Fruit fly (Drosophila melanogaster) whole organism, embryonic: ENCODE measurements around the gene CG1142.
A peak's percentile ranks its signal among the peaks of the same experiment; 100 is the strongest.

Experiments used
- Bdp1 ChIP-seq: fragments of 200-800 bp; sonication (Bioruptor generic); optimal IDR thresholded peaks from 3 replicates; lab custom pipeline; 2016; ENCODE audit warnings: missing biosample characterization, missing genetic modification characterization
- Bgb ChIP-seq: fragments of 200-800 bp; sonication (Bioruptor generic); IDR thresholded peaks from 2 replicates; pipeline ENCODE4 v1.3.6; 2022; ENCODE audit warnings: missing biosample characterization, missing genetic modification characterization; ENCODE audit not compliant: partially characterized antibody
- CG10431 ChIP-seq: fragments of 200-800 bp; sonication (Bioruptor generic); optimal IDR thresholded peaks from 3 replicates; lab custom pipeline; 2018; ENCODE audit warnings: missing biosample characterization, mild to moderate bottlenecking, missing genetic modification characterization
- CG10543 ChIP-seq: fragments of 200-800 bp; sonication (Bioruptor generic); optimal IDR thresholded peaks from 3 replicates; lab custom pipeline; 2017; ENCODE audit warnings: missing biosample characterization, mild to moderate bottlenecking, missing genetic modification characterization, moderate library complexity
- CG12219 ChIP-seq: fragments of 200-800 bp; sonication (Bioruptor generic); optimal IDR thresholded peaks from 3 replicates; lab custom pipeline; 2018; ENCODE audit warnings: missing biosample characterization, mild to moderate bottlenecking, missing genetic modification characterization
- CG13894 ChIP-seq: fragments of 200-800 bp; sonication (Bioruptor generic); optimal IDR thresholded peaks from 3 replicates; lab custom pipeline; 2018; ENCODE audit warnings: missing biosample characterization, mild to moderate bottlenecking, missing genetic modification characterization, moderate library complexity
- CG15011 ChIP-seq: fragments of 200-800 bp; sonication (Bioruptor generic); optimal IDR thresholded peaks from 3 replicates; lab custom pipeline; 2018; ENCODE audit warnings: missing biosample characterization, mild to moderate bottlenecking, missing genetic modification characterization
- CG15601 ChIP-seq: fragments of 200-800 bp; sonication (Bioruptor generic); optimal IDR thresholded peaks from 3 replicates; lab custom pipeline; 2019; ENCODE audit warnings: missing biosample characterization, mild to moderate bottlenecking, missing genetic modification characterization, moderate library complexity
- CG18599 ChIP-seq: fragments of 200-800 bp; sonication (Bioruptor generic); optimal IDR thresholded peaks from 3 replicates; lab custom pipeline; 2017; ENCODE audit warnings: missing biosample characterization, missing genetic modification characterization, mild to moderate bottlenecking, moderate library complexity, missing genetic modification reagents
- CG30403 ChIP-seq: fragments of 200-800 bp; sonication (Bioruptor generic); optimal IDR thresholded peaks from 3 replicates; lab custom pipeline; 2016; ENCODE audit warnings: missing biosample characterization, missing genetic modification characterization
- CG33213 ChIP-seq: fragments of 200-800 bp; sonication (Bioruptor generic); optimal IDR thresholded peaks from 3 replicates; lab custom pipeline; 2016; ENCODE audit warnings: missing biosample characterization, missing genetic modification characterization
- CG33557 ChIP-seq: fragments of 200-800 bp; sonication (Bioruptor generic); optimal IDR thresholded peaks from 2 replicates; lab custom pipeline; 2019; ENCODE audit warnings: missing biosample characterization, mild to moderate bottlenecking, missing genetic modification characterization, moderate library complexity
- CG4328 ChIP-seq: fragments of 200-800 bp; sonication (Bioruptor generic); optimal IDR thresholded peaks from 3 replicates; lab custom pipeline; 2017; ENCODE audit warnings: missing biosample characterization, missing genetic modification reagents, missing genetic modification characterization
- CG6175 ChIP-seq: fragments of 200-800 bp; sonication (Bioruptor generic); IDR thresholded peaks from 3 replicates; pipeline ENCODE4 v1.3.6; 2022; ENCODE audit warnings: missing biosample characterization, missing genetic modification characterization
- CG6791 ChIP-seq: fragments of 200-800 bp; sonication (Bioruptor generic); IDR thresholded peaks from 3 replicates; pipeline ENCODE4 v1.3.6; 2022; ENCODE audit warnings: missing biosample characterization, missing genetic modification characterization; ENCODE audit not compliant: partially characterized antibody
- CG7357 ChIP-seq: fragments of 200-800 bp; sonication (Bioruptor generic); IDR thresholded peaks from 3 replicates; pipeline ENCODE4 v1.3.6; 2022; ENCODE audit warnings: missing biosample characterization, missing genetic modification characterization
- CG7745 ChIP-seq: fragments of 200-800 bp; sonication (Bioruptor generic); optimal IDR thresholded peaks from 2 replicates; lab custom pipeline; 2018; ENCODE audit warnings: missing biosample characterization, mild to moderate bottlenecking, missing genetic modification characterization, moderate library complexity
- CG7839 ChIP-seq: fragments of 200-800 bp; sonication (Bioruptor generic); optimal IDR thresholded peaks from 3 replicates; lab custom pipeline; 2018; ENCODE audit warnings: missing biosample characterization, mild to moderate bottlenecking, missing genetic modification characterization, moderate library complexity
- CG8924 ChIP-seq: fragments of 200-800 bp; optimal IDR thresholded peaks from 3 replicates; lab custom pipeline; 2019; ENCODE audit warnings: missing biosample characterization, mild to moderate bottlenecking, missing genetic modification characterization, moderate library complexity
- CG8944 ChIP-seq: fragments of 200-800 bp; sonication (Bioruptor generic); optimal IDR thresholded peaks from 3 replicates; lab custom pipeline; 2016; ENCODE audit warnings: missing biosample characterization, missing genetic modification characterization
- CG9932 ChIP-seq: fragments of 200-800 bp; sonication (Bioruptor generic); IDR thresholded peaks from 2 replicates; pipeline ENCODE4 v1.3.6; 2022; ENCODE audit warnings: missing biosample characterization, missing genetic modification characterization
- Chrac-16 ChIP-seq: fragments of 200-800 bp; sonication (Bioruptor generic); optimal IDR thresholded peaks from 3 replicates; lab custom pipeline; 2016; ENCODE audit warnings: missing biosample characterization, missing genetic modification characterization
- Dek ChIP-seq: fragments of 200-800 bp; sonication (Bioruptor generic); optimal IDR thresholded peaks from 3 replicates; lab custom pipeline; 2019; ENCODE audit warnings: missing biosample characterization, mild to moderate bottlenecking, missing genetic modification characterization, moderate library complexity
- Dip2 ChIP-seq: fragments of 200-800 bp; sonication (Bioruptor generic); IDR thresholded peaks from 2 replicates; pipeline ENCODE4 v1.3.6; 2022; ENCODE audit warnings: missing biosample characterization, missing genetic modification characterization
- Dref ChIP-seq: fragments of 200-800 bp; sonication (Bioruptor generic); IDR thresholded peaks from 2 replicates; pipeline ENCODE4 v1.3.6; 2022; ENCODE audit warnings: missing biosample characterization, missing genetic modification characterization
- E2f1 ChIP-seq: fragments of 200-800 bp; sonication (Bioruptor generic); IDR thresholded peaks from 2 replicates; pipeline ENCODE4 v1.3.6; 2022; ENCODE audit warnings: missing biosample characterization, missing genetic modification characterization
- Eip74EF ChIP-seq, 2 experiments: fragments of 200-800 bp in 1 of 2; fragments of >200 bp in 1 of 2; sonication (Bioruptor generic) in 1 of 2; optimal IDR thresholded peaks; 2 replicates each; lab custom pipeline; 2017 to 2019; ENCODE audit warnings: missing biosample characterization in 2 of 2, missing genetic modification characterization in 2 of 2, mild to moderate bottlenecking in 1 of 2, moderate library complexity in 1 of 2
- Hey ChIP-seq: fragments of 200-800 bp; sonication (Bioruptor generic); optimal IDR thresholded peaks from 3 replicates; lab custom pipeline; 2018; ENCODE audit warnings: missing biosample characterization, mild to moderate bottlenecking, missing genetic modification characterization
- Hmx ChIP-seq: fragments of 200-800 bp; sonication (Bioruptor generic); optimal IDR thresholded peaks from 2 replicates; lab custom pipeline; 2016; ENCODE audit warnings: missing biosample characterization, missing genetic modification characterization
- MESR4 ChIP-seq: fragments of 200-800 bp; sonication (Bioruptor generic); optimal IDR thresholded peaks from 2 replicates; lab custom pipeline; 2018; ENCODE audit warnings: missing biosample characterization, mild to moderate bottlenecking, missing genetic modification characterization, moderate library complexity
- Meics ChIP-seq: fragments of 200-800 bp; sonication (Bioruptor generic); optimal IDR thresholded peaks from 2 replicates; lab custom pipeline; 2017; ENCODE audit warnings: missing biosample characterization, mild to moderate bottlenecking, missing genetic modification characterization
- Rfx ChIP-seq: fragments of 200-800 bp; sonication (Bioruptor generic); IDR thresholded peaks from 2 replicates; pipeline ENCODE4 v1.3.6; 2022; ENCODE audit warnings: missing biosample characterization, missing genetic modification characterization
- Sin3A ChIP-seq: fragments of >200 bp; optimal IDR thresholded peaks from 2 replicates; lab custom pipeline; 2018
- Stat92E ChIP-seq, 3 experiments: fragments of >200 bp in 2 of 3; fragments of 200-800 bp in 1 of 3; sonication (Bioruptor generic) in 1 of 3; optimal IDR thresholded peaks; 2 replicates each; lab custom pipeline; 2017 to 2019; ENCODE audit warnings: missing biosample characterization in 3 of 3, missing genetic modification characterization in 3 of 3, mild to moderate bottlenecking in 1 of 3, moderate library complexity in 1 of 3
- Tbp ChIP-seq: fragments of >200 bp; optimal IDR thresholded peaks from 2 replicates; lab custom pipeline; 2018; ENCODE audit warnings: missing biosample characterization, missing genetic modification characterization
- aop ChIP-seq: fragments of 200-800 bp; sonication (Bioruptor generic); IDR thresholded peaks from 2 replicates; pipeline ENCODE4 v1.3.6; 2022; ENCODE audit warnings: missing biosample characterization, missing genetic modification characterization
- bab2 ChIP-seq: fragments of 200-800 bp; sonication (Bioruptor generic); optimal IDR thresholded peaks from 2 replicates; lab custom pipeline; 2016; ENCODE audit warnings: missing biosample characterization, missing genetic modification characterization
- bowl ChIP-seq: fragments of 200-800 bp; sonication (Bioruptor generic); IDR thresholded peaks from 2 replicates; pipeline ENCODE4 v1.3.6; 2022; ENCODE audit warnings: missing biosample characterization, missing genetic modification characterization
- corto ChIP-seq: fragments of 200-800 bp; sonication (Bioruptor generic); optimal IDR thresholded peaks from 2 replicates; lab custom pipeline; 2016; ENCODE audit warnings: missing biosample characterization, mild to moderate bottlenecking, missing genetic modification characterization, moderate library complexity
- emc ChIP-seq: fragments of 200-800 bp; sonication (Bioruptor generic); optimal IDR thresholded peaks from 2 replicates; lab custom pipeline; 2016; ENCODE audit warnings: missing biosample characterization, missing genetic modification characterization
- knrl ChIP-seq: fragments of 200-800 bp; sonication (Bioruptor generic); IDR thresholded peaks from 3 replicates; pipeline ENCODE4 v1.3.6; 2022; ENCODE audit warnings: missing biosample characterization, missing genetic modification characterization; ENCODE audit not compliant: partially characterized antibody
- nerfin-2 ChIP-seq: fragments of 200-800 bp; sonication (Bioruptor generic); IDR thresholded peaks from 2 replicates; pipeline ENCODE4 v1.3.6; 2022; ENCODE audit warnings: missing biosample characterization, missing genetic modification characterization; ENCODE audit not compliant: partially characterized antibody
- nmo ChIP-seq: fragments of 200-800 bp; sonication (Bioruptor generic); optimal IDR thresholded peaks from 2 replicates; lab custom pipeline; 2018; ENCODE audit warnings: missing biosample characterization, mild to moderate bottlenecking, missing genetic modification characterization, moderate library complexity
- ranshi ChIP-seq: fragments of 200-800 bp; sonication (Bioruptor generic); IDR thresholded peaks from 2 replicates; pipeline ENCODE4 v1.3.6; 2022; ENCODE audit warnings: missing biosample characterization, missing genetic modification characterization
- salm ChIP-seq: fragments of 200-800 bp; sonication (Bioruptor generic); optimal IDR thresholded peaks from 2 replicates; lab custom pipeline; 2018; ENCODE audit warnings: missing biosample characterization, mild to moderate bottlenecking, missing genetic modification characterization
- sr ChIP-seq: fragments of 200-800 bp; sonication (Bioruptor generic); IDR thresholded peaks from 3 replicates; pipeline ENCODE4 v1.3.6; 2022; ENCODE audit warnings: missing biosample characterization, missing genetic modification characterization
- toy ChIP-seq: fragments of 200-800 bp; sonication (Bioruptor generic); IDR thresholded peaks from 2 replicates; pipeline ENCODE4 v1.3.6; 2022; ENCODE audit warnings: missing biosample characterization, missing genetic modification characterization
- twi ChIP-seq: fragments of 200-800 bp; optimal IDR thresholded peaks from 2 replicates; lab custom pipeline; 2019; ENCODE audit warnings: missing biosample characterization, mild to moderate bottlenecking, missing genetic modification characterization, moderate library complexity
- unpg ChIP-seq: fragments of 200-800 bp; sonication (Bioruptor generic); optimal IDR thresholded peaks from 3 replicates; lab custom pipeline; 2018; ENCODE audit warnings: missing biosample characterization, mild to moderate bottlenecking, missing genetic modification characterization, moderate library complexity

CG1142 gene

DNA sequence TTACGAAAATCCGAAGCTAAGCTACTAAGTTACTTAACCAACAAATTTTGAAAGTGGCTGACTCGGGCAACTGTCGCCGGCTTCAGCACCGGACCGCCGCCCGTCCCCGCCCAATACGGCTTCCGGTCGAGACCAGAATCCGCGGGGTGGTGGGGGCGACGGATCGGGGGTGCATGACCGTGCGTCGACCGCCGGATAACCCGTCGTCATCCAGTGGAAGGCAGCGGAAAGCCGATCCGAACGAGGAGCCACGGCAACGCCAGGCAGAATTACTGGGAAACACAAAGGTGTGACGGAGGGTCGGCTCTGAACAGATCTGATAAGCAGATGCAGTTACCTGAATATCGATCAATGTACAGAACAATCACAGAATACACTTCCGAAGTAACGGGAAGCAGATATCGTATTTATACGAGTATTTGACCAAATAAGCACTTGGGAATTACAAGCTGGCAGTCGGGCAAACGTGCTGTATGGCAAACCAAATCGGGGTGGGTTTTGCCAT, 1.1 kb upstream of the CG1142 start (continued):
- peak; percentile 26 for TF ChIP-seq CG7745 (tag; lab: Kevin White, UChicago)
- TF ChIP-seq bowl (GFP tag; lab: Robert Waterston, UW), result peak; percentile 66; the same call in 1 of the 2 replicates
- peak; percentile 43 for TF ChIP-seq Meics
- TF ChIP-seq corto (GFP tag; lab: Kevin White, UChicago), result no peak
- TF ChIP-seq Bgb (GFP tag; lab: Robert Waterston, UW), result peak; percentile 99
- peak; percentile 100 for TF ChIP-seq CG10543 (GFP tag; lab: Kevin White, UChicago)
- peak in 1 of 3 experiments; percentile 96 for TF ChIP-seq Stat92E (GFP tag; optimal IDR thresholded peaks at IDR 0.05; lab: Kevin White, UChicago)
- TF ChIP-seq CG33213 (GFP tag; lab: Kevin White, UChicago), result peak; percentile 10
- TF ChIP-seq knrl (GFP tag; lab: Robert Waterston, UW), result peak; percentile 92
- TF ChIP-seq CG33557, result peak; percentile 64
- TF ChIP-seq CG9932 (GFP tag; lab: Robert Waterston, UW), result peak; percentile 63
- TF ChIP-seq ranshi (GFP tag; lab: Robert Waterston, UW), result peak; percentile 33; the same call in 1 of the 2 replicates
- TF ChIP-seq CG30403 (GFP tag; lab: Kevin White, UChicago), result no peak
- TF ChIP-seq CG7357 (GFP tag; lab: Robert Waterston, UW), result peak; percentile 39; the same call in 1 of the 3 replicates
- peak; percentile 42 for TF ChIP-seq Dref (GFP tag; lab: Robert Waterston, UW)
- TF ChIP-seq bab2, result no peak
- peak; percentile 62 for TF ChIP-seq toy (GFP tag; lab: Robert Waterston, UW)
- no peak for TF ChIP-seq Hmx (GFP tag; lab: Kevin White, UChicago)
- TF ChIP-seq E2f1 (GFP tag; lab: Robert Waterston, UW), result peak; percentile 34; the same call in 1 of the 2 replicates
- peak; percentile 28 for TF ChIP-seq nmo (GFP tag; lab: Kevin White, UChicago)
- peak; percentile 50 for TF ChIP-seq CG7839
- peak; percentile 71; the same call in 2 of the 3 replicates for TF ChIP-seq sr
- peak; percentile 99 for TF ChIP-seq aop
- TF ChIP-seq MESR4 (GFP tag; lab: Kevin White, UChicago), result peak; percentile 43
- TF ChIP-seq CG6175 (GFP tag; lab: Robert Waterston, UW), result peak; percentile 78
- TF ChIP-seq Hey (tag; lab: Kevin White, UChicago), result peak; percentile 94
- no peak for TF ChIP-seq Sin3A (lab: Kevin White, UChicago)
- TF ChIP-seq emc (GFP tag; lab: Kevin White, UChicago), result no peak
- TF ChIP-seq CG4328 (GFP tag; lab: Kevin White, UChicago), result peak; percentile 90
- TF ChIP-seq CG10431, result peak; percentile 85
- peak; percentile 62 for TF ChIP-seq salm (tag; lab: Kevin White, UChicago)
- peak; percentile 100 for TF ChIP-seq Tbp (GFP tag; lab: Kevin White, UChicago)
- no peak for TF ChIP-seq Dek (tag; lab: Kevin White, UChicago)
- peak; percentile 70 for TF ChIP-seq CG15601
- TF ChIP-seq Chrac-16 (GFP tag; lab: Kevin White, UChicago), result peak; percentile 54
- TF ChIP-seq Rfx (GFP tag; lab: Robert Waterston, UW), result peak; percentile 70; the same call in 1 of the 2 replicates
- TF ChIP-seq Bdp1 (GFP tag; lab: Kevin White, UChicago), result peak; percentile 99
- TF ChIP-seq CG15011 (GFP tag; lab: Kevin White, UChicago), result peak; percentile 37
- peak; percentile 59 for TF ChIP-seq CG8944 (GFP tag; lab: Kevin White, UChicago)
- TF ChIP-seq CG6791 (GFP tag; lab: Robert Waterston, UW), result peak; percentile 100
- TF ChIP-seq CG12219 (GFP tag; lab: Kevin White, UChicago), result peak; percentile 81
- peak; percentile 30 for TF ChIP-seq twi
- TF ChIP-seq CG8924 (tag; lab: Kevin White, UChicago), result peak; percentile 18
- TF ChIP-seq CG18599 (GFP tag; lab: Kevin White, UChicago), result peak; percentile 70
- peak in 1 of 2 experiments; percentile 86 for TF ChIP-seq Eip74EF (GFP tag; optimal IDR thresholded peaks at IDR 0.05; lab: Kevin White, UChicago)
- peak; percentile 51 for TF ChIP-seq unpg (GFP tag; lab: Kevin White, UChicago)
- no peak for TF ChIP-seq Dip2 (GFP tag; lab: Robert Waterston, UW)
- peak; percentile 97 for TF ChIP-seq CG13894 (tag; lab: Kevin White, UChicago)
- TF ChIP-seq nerfin-2 (GFP tag; lab: Robert Waterston, UW), result peak; percentile 98
